Fruit fly (Drosophila melanogaster) whole organism, embryonic: ENCODE data around the gene CG42716.

Experiments used
- Ada2b ChIP-seq: fragments of 200-800 bp; sonication (Bioruptor generic); IDR thresholded peaks from 2 replicates; pipeline ENCODE4 v1.3.6; 2022; ENCODE audit warnings: missing biosample characterization, missing genetic modification characterization
- Asciz ChIP-seq: fragments of 200-800 bp; sonication (Bioruptor generic); optimal IDR thresholded peaks from 2 replicates; lab custom pipeline; 2017; ENCODE audit warnings: missing biosample characterization, mild to moderate bottlenecking, missing genetic modification characterization, missing genetic modification reagents
- Bdp1 ChIP-seq: fragments of 200-800 bp; sonication (Bioruptor generic); optimal IDR thresholded peaks from 3 replicates; lab custom pipeline; 2016; ENCODE audit warnings: missing biosample characterization, missing genetic modification characterization
- Bteb2 ChIP-seq: fragments of 200-800 bp; sonication (Bioruptor generic); optimal IDR thresholded peaks from 2 replicates; lab custom pipeline; 2016; ENCODE audit warnings: missing biosample characterization, missing genetic modification characterization
- CG11085 ChIP-seq: fragments of 200-800 bp; sonication (Bioruptor generic); IDR thresholded peaks from 2 replicates; pipeline ENCODE4 v1.3.6; 2022; ENCODE audit warnings: missing biosample characterization, missing genetic modification characterization
- CG12236 ChIP-seq: fragments of 200-800 bp; sonication (Bioruptor generic); optimal IDR thresholded peaks from 2 replicates; lab custom pipeline; 2016; ENCODE audit warnings: missing biosample characterization, missing genetic modification characterization
- CG12769 ChIP-seq: fragments of 200-800 bp; sonication (Bioruptor generic); optimal IDR thresholded peaks from 2 replicates; lab custom pipeline; 2019; ENCODE audit warnings: missing biosample characterization, mild to moderate bottlenecking, missing genetic modification characterization, moderate library complexity
- CG13424 ChIP-seq: fragments of 200-800 bp; sonication (Bioruptor generic); optimal IDR thresholded peaks from 2 replicates; lab custom pipeline; 2019; ENCODE audit warnings: missing biosample characterization, mild to moderate bottlenecking, missing genetic modification characterization, moderate library complexity
- CG14860 ChIP-seq: fragments of 200-800 bp; sonication (Bioruptor generic); IDR thresholded peaks from 3 replicates; pipeline ENCODE4 v1.3.6; 2022; ENCODE audit warnings: missing biosample characterization, missing genetic modification characterization; ENCODE audit not compliant: partially characterized antibody
- CG1647 ChIP-seq: fragments of 200-800 bp; sonication (Bioruptor generic); optimal IDR thresholded peaks from 3 replicates; lab custom pipeline; 2016; ENCODE audit warnings: missing biosample characterization, missing genetic modification characterization
- CG16779 ChIP-seq: fragments of 200-800 bp; sonication (Bioruptor generic); IDR thresholded peaks from 2 replicates; pipeline ENCODE4 v1.3.6; 2022; ENCODE audit warnings: missing biosample characterization, missing genetic modification characterization
- CG16813 ChIP-seq: fragments of 200-800 bp; sonication (Bioruptor generic); IDR thresholded peaks from 3 replicates; pipeline ENCODE4 v1.3.6; 2022; ENCODE audit warnings: missing biosample characterization, missing genetic modification characterization; ENCODE audit not compliant: partially characterized antibody
- CG2120 ChIP-seq: fragments of 200-800 bp; sonication (Bioruptor generic); optimal IDR thresholded peaks from 3 replicates; lab custom pipeline; 2016; ENCODE audit warnings: missing biosample characterization, missing genetic modification characterization
- CG2889 ChIP-seq: fragments of 200-800 bp; sonication (Bioruptor generic); IDR thresholded peaks from 3 replicates; pipeline ENCODE4 v1.3.6; 2022; ENCODE audit warnings: missing biosample characterization, missing genetic modification characterization
- CG30403 ChIP-seq: fragments of 200-800 bp; sonication (Bioruptor generic); optimal IDR thresholded peaks from 3 replicates; lab custom pipeline; 2016; ENCODE audit warnings: missing biosample characterization, missing genetic modification characterization
- CG31224 ChIP-seq: fragments of 200-800 bp; sonication (Bioruptor generic); IDR thresholded peaks from 2 replicates; pipeline ENCODE4 v1.3.6; 2022; ENCODE audit warnings: missing biosample characterization, missing genetic modification characterization
- CG32532 ChIP-seq: fragments of 200-800 bp; sonication (Bioruptor generic); IDR thresholded peaks from 2 replicates; pipeline ENCODE4 v1.3.6; 2022; ENCODE audit warnings: missing biosample characterization, missing genetic modification characterization
- CG3847 ChIP-seq: fragments of 200-800 bp; sonication (Bioruptor generic); IDR thresholded peaks from 2 replicates; pipeline ENCODE4 v1.3.6; 2022; ENCODE audit warnings: missing biosample characterization, missing genetic modification characterization
- CG4617 ChIP-seq: fragments of 200-800 bp; sonication (Bioruptor generic); optimal IDR thresholded peaks from 3 replicates; lab custom pipeline; 2016; ENCODE audit warnings: missing biosample characterization, missing genetic modification characterization, borderline replicate concordance
- CG4730 ChIP-seq: fragments of 200-800 bp; sonication (Bioruptor generic); IDR thresholded peaks from 2 replicates; pipeline ENCODE4 v1.3.6; 2022; ENCODE audit warnings: missing biosample characterization, missing genetic modification characterization
- CG6175 ChIP-seq: fragments of 200-800 bp; sonication (Bioruptor generic); IDR thresholded peaks from 3 replicates; pipeline ENCODE4 v1.3.6; 2022; ENCODE audit warnings: missing biosample characterization, missing genetic modification characterization
- CG8478 ChIP-seq: fragments of >200 bp; optimal IDR thresholded peaks from 2 replicates; lab custom pipeline; 2018
- CG9437 ChIP-seq: fragments of 200-800 bp; sonication (Bioruptor generic); optimal IDR thresholded peaks from 2 replicates; lab custom pipeline; 2018; ENCODE audit warnings: missing biosample characterization, mild to moderate bottlenecking, missing genetic modification characterization
- CG9817 ChIP-seq: fragments of 200-800 bp; sonication (Bioruptor generic); optimal IDR thresholded peaks from 2 replicates; lab custom pipeline; 2018; ENCODE audit warnings: missing biosample characterization, mild to moderate bottlenecking, missing genetic modification characterization, moderate library complexity
- CG9932 ChIP-seq: fragments of 200-800 bp; sonication (Bioruptor generic); IDR thresholded peaks from 2 replicates; pipeline ENCODE4 v1.3.6; 2022; ENCODE audit warnings: missing biosample characterization, missing genetic modification characterization
- CkIIα-i1 ChIP-seq: fragments of 200-800 bp; sonication (Bioruptor generic); IDR thresholded peaks from 2 replicates; pipeline ENCODE4 v1.3.6; 2022; ENCODE audit warnings: missing biosample characterization, missing genetic modification characterization
- Eip74EF ChIP-seq, 2 experiments: fragments of 200-800 bp in 1 of 2; fragments of >200 bp in 1 of 2; sonication (Bioruptor generic) in 1 of 2; optimal IDR thresholded peaks; 2 replicates each; lab custom pipeline; 2017 to 2019; ENCODE audit warnings: missing biosample characterization in 2 of 2, missing genetic modification characterization in 2 of 2, mild to moderate bottlenecking in 1 of 2, moderate library complexity in 1 of 2
- Hr51 ChIP-seq, 2 experiments: fragments of 200-800 bp; sonication (Bioruptor generic); optimal IDR thresholded peaks; 2 replicates in 1 of 2; 3 replicates in 1 of 2; lab custom pipeline; 2016 to 2018; ENCODE audit warnings: missing biosample characterization in 2 of 2, missing genetic modification characterization in 2 of 2, mild to moderate bottlenecking in 1 of 2, moderate library complexity in 1 of 2
- Lim3 ChIP-seq: fragments of 200-800 bp; sonication (Bioruptor generic); IDR thresholded peaks from 2 replicates; pipeline ENCODE4 v1.3.6; 2022; ENCODE audit warnings: missing biosample characterization, missing genetic modification characterization
- Mad ChIP-seq: fragments of 200-800 bp; sonication (Bioruptor generic); optimal IDR thresholded peaks from 2 replicates; lab custom pipeline; 2016; ENCODE audit warnings: missing biosample characterization, missing genetic modification characterization
- NC2β ChIP-seq: fragments of 200-800 bp; sonication (Bioruptor generic); optimal IDR thresholded peaks from 2 replicates; lab custom pipeline; 2016; ENCODE audit warnings: missing biosample characterization, missing genetic modification characterization
- Usf ChIP-seq: fragments of 200-800 bp; sonication (Bioruptor generic); optimal IDR thresholded peaks from 2 replicates; lab custom pipeline; 2017; ENCODE audit warnings: missing genotype, missing biosample characterization, missing genetic modification characterization
- aop ChIP-seq: fragments of 200-800 bp; sonication (Bioruptor generic); IDR thresholded peaks from 2 replicates; pipeline ENCODE4 v1.3.6; 2022; ENCODE audit warnings: missing biosample characterization, missing genetic modification characterization
- ash1 ChIP-seq: fragments of 200-800 bp; sonication (Bioruptor generic); optimal IDR thresholded peaks from 2 replicates; lab custom pipeline; 2018; ENCODE audit warnings: missing biosample characterization, mild to moderate bottlenecking, missing genetic modification characterization
- bowl ChIP-seq: fragments of 200-800 bp; sonication (Bioruptor generic); IDR thresholded peaks from 2 replicates; pipeline ENCODE4 v1.3.6; 2022; ENCODE audit warnings: missing biosample characterization, missing genetic modification characterization
- btn ChIP-seq: fragments of 200-800 bp; sonication (Bioruptor generic); optimal IDR thresholded peaks from 2 replicates; lab custom pipeline; 2016; ENCODE audit warnings: missing biosample characterization, missing genetic modification characterization
- dimm ChIP-seq: fragments of 200-800 bp; sonication (Bioruptor generic); IDR thresholded peaks from 2 replicates; pipeline ENCODE4 v1.3.6; 2022; ENCODE audit warnings: missing biosample characterization, missing genetic modification characterization
- disco-r ChIP-seq: fragments of 200-800 bp; sonication (Bioruptor generic); optimal IDR thresholded peaks from 2 replicates; lab custom pipeline; 2016; ENCODE audit warnings: missing biosample characterization, missing genetic modification characterization
- dysf ChIP-seq: fragments of 200-800 bp; sonication (Bioruptor generic); IDR thresholded peaks from 3 replicates; pipeline ENCODE4 v1.3.6; 2022; ENCODE audit warnings: missing biosample characterization, missing genetic modification characterization
- ems ChIP-seq: fragments of 200-800 bp; sonication (Bioruptor generic); optimal IDR thresholded peaks from 3 replicates; lab custom pipeline; 2016; ENCODE audit warnings: missing biosample characterization, missing genetic modification characterization
- eve ChIP-seq, 2 experiments: fragments of >200 bp; optimal IDR thresholded peaks; 2 replicates each; lab custom pipeline; 2017; ENCODE audit warnings: missing biosample characterization in 2 of 2, missing genetic modification characterization in 2 of 2
- jing ChIP-seq: fragments of 200-800 bp; sonication (Bioruptor generic); optimal IDR thresholded peaks from 2 replicates; lab custom pipeline; 2018; ENCODE audit warnings: missing biosample characterization, mild to moderate bottlenecking, missing genetic modification characterization
- knrl ChIP-seq: fragments of 200-800 bp; sonication (Bioruptor generic); IDR thresholded peaks from 3 replicates; pipeline ENCODE4 v1.3.6; 2022; ENCODE audit warnings: missing biosample characterization, missing genetic modification characterization; ENCODE audit not compliant: partially characterized antibody
- luna ChIP-seq: fragments of 200-800 bp; sonication (Bioruptor generic); optimal IDR thresholded peaks from 2 replicates; lab custom pipeline; 2016; ENCODE audit warnings: missing biosample characterization, missing genetic modification characterization
- maf-S ChIP-seq: fragments of 200-800 bp; sonication (Bioruptor generic); optimal IDR thresholded peaks from 2 replicates; lab custom pipeline; 2016; ENCODE audit warnings: missing biosample characterization, missing genetic modification characterization
- pan ChIP-seq, 4 experiments: fragments of >200 bp in 3 of 4; fragments of 200-800 bp in 1 of 4; sonication (Bioruptor generic) in 1 of 4; optimal IDR thresholded peaks in 3 of 4; IDR thresholded peaks in 1 of 4; 2 replicates each; pipeline versions ENCODE4 v1.3.6 to Lab custom; 2017 to 2022; ENCODE audit warnings: missing biosample characterization in 2 of 4, missing genetic modification characterization in 2 of 4, mixed read lengths in 1 of 4
- sens ChIP-seq: fragments of 200-800 bp; sonication (Bioruptor generic); peaks from one replicate; lab custom pipeline; 2016; ENCODE audit warnings: missing biosample characterization, missing genetic modification characterization
- sisA ChIP-seq: fragments of 200-800 bp; sonication (Bioruptor generic); IDR thresholded peaks from 2 replicates; pipeline ENCODE4 v1.3.6; 2022; ENCODE audit warnings: missing biosample characterization, missing genetic modification characterization
- slou ChIP-seq: fragments of 200-800 bp; sonication (Bioruptor generic); optimal IDR thresholded peaks from 3 replicates; lab custom pipeline; 2016; ENCODE audit warnings: missing biosample characterization, missing genetic modification characterization
- sqz ChIP-seq: fragments of 200-800 bp; sonication (Bioruptor generic); optimal IDR thresholded peaks from 3 replicates; lab custom pipeline; 2018; ENCODE audit warnings: missing biosample characterization, mild to moderate bottlenecking, missing genetic modification characterization
- zen ChIP-seq: fragments of 200-800 bp; sonication (Bioruptor generic); optimal IDR thresholded peaks from 3 replicates; lab custom pipeline; 2018; ENCODE audit warnings: missing biosample characterization, mild to moderate bottlenecking, missing genetic modification characterization, moderate library complexity
- zfh1 ChIP-seq: fragments of 200-800 bp; sonication (Bioruptor generic); IDR thresholded peaks from 3 replicates; pipeline ENCODE4 v1.3.6; 2022; ENCODE audit warnings: missing biosample characterization, missing genetic modification characterization

The CG42716 gene

dm6 chr3L:16051719-16052122 lies 18.1 kb downstream of the CG42716 start, which contains the start of gene Mbs (continued):
- TF ChIP-seq Mad (GFP tag; lab: Kevin White, UChicago) (no peak), dysf (no peak), luna (no peak), disco-r (GFP tag; lab: Kevin White, UChicago) (no peak), CkIIα-i1 (GFP tag; lab: Robert Waterston, UW) (no peak), Lim3 (no peak), CG14860 (GFP tag; lab: Robert Waterston, UW) (0 out of 3 replicates have a peak, but pooled peaks have one; percentile 10), CG12769 (no peak), CG4617 (GFP tag; lab: Kevin White, UChicago) (no peak), pan (optimal IDR thresholded peaks at IDR 0.05; lab: Kevin White, UChicago) (no peak), pan (GFP tag; optimal IDR thresholded peaks at IDR 0.05 in 1 of 2, IDR thresholded peaks at IDR 0.05 in 1 of 2) (peak in 1 of 2 experiments; percentile 28), Bteb2 (GFP tag; lab: Kevin White, UChicago) (no peak), ems (GFP tag; lab: Kevin White, UChicago) (no peak), bowl (no peak), CG16813 (GFP tag; lab: Robert Waterston, UW) (peak; percentile 57; the same call in 2 of the 3 replicates), sqz (GFP tag; lab: Kevin White, UChicago) (no peak), CG8478 (lab: Kevin White, UChicago) (no peak), aop (no peak), CG4730 (GFP tag; lab: Robert Waterston, UW) (no peak), Asciz (GFP tag; lab: Kevin White, UChicago) (peak; percentile 18), Bdp1 (GFP tag; lab: Kevin White, UChicago) (no peak), CG9437 (GFP tag; lab: Kevin White, UChicago) (no peak), CG32532 (no peak), Ada2b (GFP tag; lab: Robert Waterston, UW) (no peak), CG31224 (GFP tag; lab: Robert Waterston, UW) (no peak), ash1 (GFP tag; lab: Kevin White, UChicago) (no peak), Eip74EF (GFP tag; optimal IDR thresholded peaks at IDR 0.05; lab: Kevin White, UChicago) (no peak), zen (tag; lab: Kevin White, UChicago) (no peak), sens (GFP tag; lab: Kevin White, UChicago) (peak; percentile 80), CG11085 (GFP tag; lab: Robert Waterston, UW) (no peak), CG1647 (GFP tag; lab: Kevin White, UChicago) (no peak), knrl (GFP tag; lab: Robert Waterston, UW) (peak; percentile 42), maf-S (GFP tag; lab: Kevin White, UChicago) (no peak), zfh1 (no peak; the same call in 2 of the 3 replicates), eve (GFP tag; optimal IDR thresholded peaks at IDR 0.05; lab: Kevin White, UChicago) (peak in 1 of 2 experiments; percentile 39), Hr51 (GFP tag; optimal IDR thresholded peaks at IDR 0.05; lab: Kevin White, UChicago) (no peak), CG3847 (GFP tag; lab: Robert Waterston, UW) (peak; percentile 11; the same call in 1 of the 2 replicates), dimm (GFP tag; lab: Robert Waterston, UW) (no peak), btn (GFP tag; lab: Kevin White, UChicago) (no peak), CG9932 (peak; percentile 7; the same call in 1 of the 2 replicates), Usf (GFP tag; lab: Kevin White, UChicago) (no peak), CG12236 (no peak), CG2889 (no peak), CG2120 (GFP tag; lab: Kevin White, UChicago) (no peak), CG13424 (tag; lab: Kevin White, UChicago) (no peak), CG16779 (GFP tag; lab: Robert Waterston, UW) (no peak), CG9817 (peak; percentile 11), CG6175 (GFP tag; lab: Robert Waterston, UW) (no peak), CG30403 (GFP tag; lab: Kevin White, UChicago) (no peak), jing (GFP tag; lab: Kevin White, UChicago) (no peak), NC2β (GFP tag; lab: Kevin White, UChicago) (no peak), sisA (no peak), slou (no peak)
